Fruit fly (Drosophila melanogaster) whole organism, embryonic: Measurements from ENCODE around the gene prg.
A peak's percentile ranks its signal among the peaks of the same experiment; 100 is the strongest.

Source experiments
- Aef1 ChIP-seq: fragments of 200-800 bp; sonication (Bioruptor generic); IDR thresholded peaks from 3 replicates; pipeline ENCODE4 v1.3.6; 2022; ENCODE audit warnings: missing biosample characterization, missing genetic modification characterization
- Antp ChIP-seq: fragments of 200-800 bp; sonication (Bioruptor generic); optimal IDR thresholded peaks from 3 replicates; lab custom pipeline; 2016; ENCODE audit warnings: missing biosample characterization, missing genetic modification characterization
- BEAF-32 ChIP-seq: fragments of 200-800 bp; sonication (Bioruptor generic); optimal IDR thresholded peaks from 3 replicates; lab custom pipeline; 2017; ENCODE audit warnings: missing biosample characterization, missing genetic modification characterization, mild to moderate bottlenecking, moderate library complexity, missing genetic modification reagents
- Bgb ChIP-seq: fragments of 200-800 bp; sonication (Bioruptor generic); IDR thresholded peaks from 2 replicates; pipeline ENCODE4 v1.3.6; 2022; ENCODE audit warnings: missing biosample characterization, missing genetic modification characterization; ENCODE audit not compliant: partially characterized antibody
- CG1024 ChIP-seq: fragments of 200-800 bp; sonication (Bioruptor generic); IDR thresholded peaks from 2 replicates; pipeline ENCODE4 v1.3.6; 2022; ENCODE audit warnings: missing biosample characterization, missing genetic modification characterization
- CG11398 ChIP-seq: fragments of 200-800 bp; sonication (Bioruptor generic); optimal IDR thresholded peaks from 2 replicates; lab custom pipeline; 2016; ENCODE audit warnings: missing biosample characterization, missing genetic modification characterization
- CG11456 ChIP-seq: fragments of 200-800 bp; sonication (Bioruptor generic); IDR thresholded peaks from 3 replicates; pipeline ENCODE4 v1.3.6; 2022; ENCODE audit warnings: missing biosample characterization, missing genetic modification characterization
- CG12071 ChIP-seq: fragments of 200-800 bp; sonication (Bioruptor generic); optimal IDR thresholded peaks from 3 replicates; lab custom pipeline; 2018; ENCODE audit warnings: missing biosample characterization, mild to moderate bottlenecking, missing genetic modification characterization
- CG12299 ChIP-seq: fragments of 200-800 bp; sonication (Bioruptor generic); optimal IDR thresholded peaks from 2 replicates; lab custom pipeline; 2018; ENCODE audit warnings: missing biosample characterization, mild to moderate bottlenecking, missing genetic modification characterization
- CG13287 ChIP-seq: fragments of 200-800 bp; sonication (Bioruptor generic); IDR thresholded peaks from 2 replicates; pipeline ENCODE4 v1.3.6; 2022; ENCODE audit warnings: missing biosample characterization, missing genetic modification characterization; ENCODE audit not compliant: partially characterized antibody
- CG17612 ChIP-seq: fragments of 200-800 bp; sonication (Bioruptor generic); IDR thresholded peaks from 2 replicates; pipeline ENCODE4 v1.3.6; 2022; ENCODE audit warnings: missing biosample characterization, missing genetic modification characterization
- CG30403 ChIP-seq: fragments of 200-800 bp; sonication (Bioruptor generic); optimal IDR thresholded peaks from 3 replicates; lab custom pipeline; 2016; ENCODE audit warnings: missing biosample characterization, missing genetic modification characterization
- CG31224 ChIP-seq: fragments of 200-800 bp; sonication (Bioruptor generic); IDR thresholded peaks from 2 replicates; pipeline ENCODE4 v1.3.6; 2022; ENCODE audit warnings: missing biosample characterization, missing genetic modification characterization
- CG31365 ChIP-seq: fragments of 200-800 bp; sonication (Bioruptor generic); optimal IDR thresholded peaks from 2 replicates; lab custom pipeline; 2018; ENCODE audit warnings: missing biosample characterization, mild to moderate bottlenecking, missing genetic modification characterization
- CG33557 ChIP-seq: fragments of 200-800 bp; sonication (Bioruptor generic); optimal IDR thresholded peaks from 2 replicates; lab custom pipeline; 2019; ENCODE audit warnings: missing biosample characterization, mild to moderate bottlenecking, missing genetic modification characterization, moderate library complexity
- CG4328 ChIP-seq: fragments of 200-800 bp; sonication (Bioruptor generic); optimal IDR thresholded peaks from 3 replicates; lab custom pipeline; 2017; ENCODE audit warnings: missing biosample characterization, missing genetic modification reagents, missing genetic modification characterization
- CG6175 ChIP-seq: fragments of 200-800 bp; sonication (Bioruptor generic); IDR thresholded peaks from 3 replicates; pipeline ENCODE4 v1.3.6; 2022; ENCODE audit warnings: missing biosample characterization, missing genetic modification characterization
- CG6683 ChIP-seq: fragments of 200-800 bp; sonication (Bioruptor generic); optimal IDR thresholded peaks from 2 replicates; lab custom pipeline; 2017; ENCODE audit warnings: missing biosample characterization, mild to moderate bottlenecking, missing genetic modification characterization, missing genetic modification reagents
- CG6813 ChIP-seq: fragments of 200-800 bp; sonication (Bioruptor generic); optimal IDR thresholded peaks from 2 replicates; lab custom pipeline; 2017; ENCODE audit warnings: missing biosample characterization, missing genetic modification characterization, mild to moderate bottlenecking, moderate library complexity, missing genetic modification reagents
- CG7271 ChIP-seq: fragments of 200-800 bp; sonication (Bioruptor generic); optimal IDR thresholded peaks from 2 replicates; lab custom pipeline; 2018; ENCODE audit warnings: missing biosample characterization, mild to moderate bottlenecking, missing genetic modification characterization, moderate library complexity
- CG7745 ChIP-seq: fragments of 200-800 bp; sonication (Bioruptor generic); optimal IDR thresholded peaks from 2 replicates; lab custom pipeline; 2018; ENCODE audit warnings: missing biosample characterization, mild to moderate bottlenecking, missing genetic modification characterization, moderate library complexity
- CG8478 ChIP-seq: fragments of >200 bp; optimal IDR thresholded peaks from 2 replicates; lab custom pipeline; 2018
- CG9215 ChIP-seq: fragments of 200-800 bp; sonication (Bioruptor generic); IDR thresholded peaks from 2 replicates; pipeline ENCODE4 v1.3.6; 2022; ENCODE audit warnings: missing biosample characterization, missing genetic modification characterization
- CrebB ChIP-seq: fragments of 200-800 bp; sonication (Bioruptor generic); optimal IDR thresholded peaks from 3 replicates; lab custom pipeline; 2018; ENCODE audit warnings: missing biosample characterization, mild to moderate bottlenecking, missing genetic modification characterization
- ERR ChIP-seq: fragments of 200-800 bp; sonication (Bioruptor generic); optimal IDR thresholded peaks from 2 replicates; lab custom pipeline; 2016; ENCODE audit warnings: missing biosample characterization, missing genetic modification characterization
- Gsc ChIP-seq: fragments of 200-800 bp; sonication (Bioruptor generic); IDR thresholded peaks from 2 replicates; pipeline ENCODE4 v1.3.6; 2022; ENCODE audit warnings: missing biosample characterization, missing genetic modification characterization
- HLH3B ChIP-seq: fragments of 200-800 bp; sonication (Bioruptor generic); IDR thresholded peaks from 2 replicates; pipeline ENCODE4 v1.3.6; 2022; ENCODE audit warnings: missing biosample characterization, missing genetic modification characterization
- HLHmδ ChIP-seq: fragments of 200-800 bp; sonication (Bioruptor generic); optimal IDR thresholded peaks from 2 replicates; lab custom pipeline; 2018; ENCODE audit warnings: missing biosample characterization, mild to moderate bottlenecking, missing genetic modification characterization, moderate library complexity
- Hey ChIP-seq: fragments of 200-800 bp; sonication (Bioruptor generic); optimal IDR thresholded peaks from 3 replicates; lab custom pipeline; 2018; ENCODE audit warnings: missing biosample characterization, mild to moderate bottlenecking, missing genetic modification characterization
- Hr39 ChIP-seq: fragments of >200 bp; optimal IDR thresholded peaks from 2 replicates; lab custom pipeline; 2017
- NFAT ChIP-seq: fragments of 200-800 bp; sonication (Bioruptor generic); IDR thresholded peaks from 2 replicates; pipeline ENCODE4 v1.3.6; 2022; ENCODE audit warnings: missing biosample characterization, missing genetic modification characterization
- Sin3A ChIP-seq: fragments of >200 bp; optimal IDR thresholded peaks from 2 replicates; lab custom pipeline; 2018
- Spps ChIP-seq: fragments of 200-800 bp; sonication (Bioruptor generic); optimal IDR thresholded peaks from 2 replicates; lab custom pipeline; 2018; ENCODE audit warnings: missing biosample characterization, mild to moderate bottlenecking, missing genetic modification characterization
- Trl ChIP-seq, 3 experiments: fragments of >200 bp in 2 of 3; fragments of 200-800 bp in 1 of 3; sonication (Bioruptor generic) in 1 of 3; optimal IDR thresholded peaks; 2 replicates in 1 of 3; 3 replicates in 2 of 3; lab custom pipeline; 2016 to 2017; ENCODE audit warnings: missing biosample characterization in 1 of 3, missing genetic modification characterization in 1 of 3
- az2 ChIP-seq: fragments of 200-800 bp; sonication (Bioruptor generic); optimal IDR thresholded peaks from 3 replicates; lab custom pipeline; 2016; ENCODE audit warnings: missing biosample characterization, missing genetic modification characterization
- bcd ChIP-seq: fragments of 200-800 bp; sonication (Bioruptor generic); optimal IDR thresholded peaks from 2 replicates; lab custom pipeline; 2017; ENCODE audit warnings: missing biosample characterization, mild to moderate bottlenecking, missing genetic modification characterization
- caup ChIP-seq: fragments of 200-800 bp; sonication (Bioruptor generic); optimal IDR thresholded peaks from 3 replicates; lab custom pipeline; 2017; ENCODE audit warnings: missing biosample characterization, mild to moderate bottlenecking, missing genetic modification characterization, moderate library complexity; ENCODE audit not compliant: severe bottlenecking
- crc ChIP-seq: fragments of 200-800 bp; sonication (Bioruptor generic); optimal IDR thresholded peaks from 2 replicates; lab custom pipeline; 2016; ENCODE audit warnings: missing biosample characterization, missing genetic modification characterization
- dan ChIP-seq: fragments of 200-800 bp; sonication (Bioruptor generic); IDR thresholded peaks from 2 replicates; pipeline ENCODE4 v1.3.6; 2022; ENCODE audit warnings: missing biosample characterization, missing genetic modification characterization
- dmrt99B ChIP-seq: fragments of 200-800 bp; sonication (Bioruptor generic); optimal IDR thresholded peaks from 2 replicates; lab custom pipeline; 2018; ENCODE audit warnings: missing biosample characterization, mild to moderate bottlenecking, missing genetic modification characterization, moderate library complexity
- en ChIP-seq: fragments of 200-800 bp; sonication (Bioruptor generic); optimal IDR thresholded peaks from 2 replicates; lab custom pipeline; 2016; ENCODE audit warnings: missing biosample characterization, missing genetic modification characterization
- exex ChIP-seq: fragments of 200-800 bp; sonication (Bioruptor generic); optimal IDR thresholded peaks from 4 replicates; lab custom pipeline; 2018; ENCODE audit warnings: missing biosample characterization, mild to moderate bottlenecking, missing genetic modification characterization, moderate library complexity
- fru ChIP-seq: fragments of >200 bp; optimal IDR thresholded peaks from 2 replicates; lab custom pipeline; 2017
- grau ChIP-seq: fragments of 200-800 bp; optimal IDR thresholded peaks from 3 replicates; lab custom pipeline; 2019; ENCODE audit warnings: missing biosample characterization, mild to moderate bottlenecking, missing genetic modification characterization, moderate library complexity
- hbn ChIP-seq: fragments of 200-800 bp; sonication (Bioruptor generic); IDR thresholded peaks from 2 replicates; pipeline ENCODE4 v1.3.6; 2022; ENCODE audit warnings: missing biosample characterization, missing genetic modification characterization; ENCODE audit not compliant: partially characterized antibody
- odd ChIP-seq: fragments of 200-800 bp; sonication (Bioruptor generic); optimal IDR thresholded peaks from 2 replicates; lab custom pipeline; 2017; ENCODE audit warnings: missing biosample characterization, mild to moderate bottlenecking, missing genetic modification characterization
- p53 ChIP-seq: fragments of 200-800 bp; sonication (Bioruptor generic); optimal IDR thresholded peaks from 2 replicates; lab custom pipeline; 2016; ENCODE audit warnings: missing biosample characterization, missing genetic modification characterization
- pb ChIP-seq: fragments of 200-800 bp; sonication (Bioruptor generic); optimal IDR thresholded peaks from 3 replicates; lab custom pipeline; 2016; ENCODE audit warnings: missing biosample characterization, missing genetic modification characterization
- pita ChIP-seq: fragments of 200-800 bp; sonication (Bioruptor generic); optimal IDR thresholded peaks from 2 replicates; lab custom pipeline; 2017; ENCODE audit warnings: missing biosample characterization, mild to moderate bottlenecking, missing genetic modification characterization
- shn ChIP-seq: fragments of 200-800 bp; sonication (Bioruptor generic); optimal IDR thresholded peaks from 3 replicates; lab custom pipeline; 2016; ENCODE audit warnings: missing biosample characterization, missing genetic modification characterization
- tup ChIP-seq: fragments of 200-800 bp; sonication (Bioruptor generic); optimal IDR thresholded peaks from 2 replicates; lab custom pipeline; 2016; ENCODE audit warnings: missing biosample characterization, mild to moderate bottlenecking, missing genetic modification characterization, moderate library complexity

Gene prg

DNA sequence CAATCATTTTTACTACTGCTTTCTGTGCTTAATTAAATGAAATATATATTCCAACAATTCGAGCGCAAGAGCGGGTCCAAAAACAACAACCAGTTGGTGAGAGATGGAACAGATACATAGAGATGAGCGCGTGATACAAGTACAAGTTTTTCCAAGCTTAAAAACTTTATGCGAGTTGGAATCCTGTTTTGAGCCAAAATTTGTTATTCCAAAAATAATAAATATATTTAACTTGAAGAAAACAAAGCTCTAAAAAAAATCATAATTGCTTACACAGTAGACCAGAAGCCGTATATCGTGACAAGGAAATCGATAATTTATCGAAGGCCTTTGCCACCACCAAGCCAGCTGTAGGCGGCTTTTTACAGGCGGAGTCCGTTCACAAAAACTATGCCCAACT, 50.5 kb downstream of the prg start, which contains the start of the genes CG13097 and PIG-U (continued):
- peak; percentile 10 for TF ChIP-seq pb (GFP tag; lab: Kevin White, UChicago)
- TF ChIP-seq HLHmδ (GFP tag; lab: Kevin White, UChicago) = no peak
- no peak for TF ChIP-seq Hr39 (lab: Kevin White, UChicago)
- no peak for TF ChIP-seq CG31365
- peak; percentile 53; the same call in 1 of the 2 replicates for TF ChIP-seq CG31224 (GFP tag; lab: Robert Waterston, UW)
- peak; percentile 84 for TF ChIP-seq tup (GFP tag; lab: Kevin White, UChicago)
- no peak for TF ChIP-seq CG8478 (lab: Kevin White, UChicago)
- TF ChIP-seq CG12071 (GFP tag; lab: Kevin White, UChicago) = no peak
- TF ChIP-seq bcd (GFP tag; lab: Kevin White, UChicago) = no peak
- TF ChIP-seq CG11398 = no peak
- TF ChIP-seq CG13287 (GFP tag; lab: Robert Waterston, UW) = peak; percentile 98
- TF ChIP-seq Spps (tag; lab: Kevin White, UChicago) = peak; percentile 57
- TF ChIP-seq pita (GFP tag; lab: Kevin White, UChicago) = no peak
- TF ChIP-seq Antp = peak; percentile 64
- TF ChIP-seq Sin3A (lab: Kevin White, UChicago) = peak; percentile 71
- TF ChIP-seq CG30403 (GFP tag; lab: Kevin White, UChicago) = peak; percentile 92
- peak; percentile 67; the same call in 1 of the 2 replicates for TF ChIP-seq HLH3B (GFP tag; lab: Robert Waterston, UW)
- TF ChIP-seq caup (GFP tag; lab: Kevin White, UChicago) = peak; percentile 72
- peak; percentile 65 for TF ChIP-seq CG6683
- peak; percentile 84 for TF ChIP-seq az2 (GFP tag; lab: Kevin White, UChicago)
- no peak for TF ChIP-seq dmrt99B (tag; lab: Kevin White, UChicago)
- no peak for TF ChIP-seq CG17612 (GFP tag; lab: Robert Waterston, UW)
- TF ChIP-seq CrebB (tag; lab: Kevin White, UChicago) = peak; percentile 30
- peak; percentile 44 for TF ChIP-seq crc
- peak; percentile 33 for TF ChIP-seq odd
- TF ChIP-seq Trl (optimal IDR thresholded peaks at IDR 0.05; lab: Kevin White, UChicago) = no peak
- peak; percentile 63 for TF ChIP-seq Trl (GFP tag; optimal IDR thresholded peaks at IDR 0.05; lab: Kevin White, UChicago)
- peak; percentile 72 for TF ChIP-seq CG9215 (GFP tag; lab: Robert Waterston, UW)
- TF ChIP-seq grau = peak; percentile 77
- peak; percentile 85 for TF ChIP-seq Bgb (GFP tag; lab: Robert Waterston, UW)
- TF ChIP-seq CG12299 (tag; lab: Kevin White, UChicago) = peak; percentile 69
- TF ChIP-seq en (GFP tag; lab: Kevin White, UChicago) = no peak
- TF ChIP-seq p53 (GFP tag; lab: Kevin White, UChicago) = peak; percentile 6
- TF ChIP-seq Hey = no peak
- peak; percentile 80 for TF ChIP-seq CG33557 (GFP tag; lab: Kevin White, UChicago)
- TF ChIP-seq CG1024 (GFP tag; lab: Robert Waterston, UW) = peak; percentile 50; the same call in 1 of the 2 replicates
- TF ChIP-seq exex (tag; lab: Kevin White, UChicago) = peak; percentile 54
- no peak for TF ChIP-seq CG7745
- TF ChIP-seq Gsc = no peak
- TF ChIP-seq BEAF-32 (GFP tag; lab: Kevin White, UChicago) = peak; percentile 94
- TF ChIP-seq CG6175 (GFP tag; lab: Robert Waterston, UW) = 0 out of 3 replicates have a peak, but pooled peaks have one; percentile 41
- peak; percentile 66 for TF ChIP-seq NFAT
- peak; percentile 78 for TF ChIP-seq CG4328 (GFP tag; lab: Kevin White, UChicago)
- TF ChIP-seq hbn (GFP tag; lab: Robert Waterston, UW) = peak; percentile 96
- peak; percentile 33 for TF ChIP-seq CG7271
- peak; percentile 74; the same call in 2 of the 3 replicates for TF ChIP-seq CG11456 (GFP tag; lab: Robert Waterston, UW)
- peak; percentile 57 for TF ChIP-seq CG6813 (GFP tag; lab: Kevin White, UChicago)
- no peak for TF ChIP-seq fru (lab: Kevin White, UChicago)
- TF ChIP-seq dan = no peak
- TF ChIP-seq ERR (GFP tag; lab: Kevin White, UChicago) = peak; percentile 61
- TF ChIP-seq Aef1 (GFP tag; lab: Robert Waterston, UW) = peak; percentile 88
- TF ChIP-seq shn = peak; percentile 67
